Worm (Caenorhabditis elegans): Measurements from ENCODE around the gene C29A12.1.
A peak's percentile ranks its signal among the peaks of the same experiment; 100 is the strongest.

C29A12.1 gene

ce11 chrV:10805934-10806333, 7.4 kb downstream of the C29A12.1 start, which contains the start of gene prp-38:
Gene prp-38 (minus strand): TSS chrV:10806034.
- TF ChIP-seq ztf-11 (tag; optimal IDR thresholded peaks at IDR 0.05) (no peak), nhr-11 (tag; optimal IDR thresholded peaks at IDR 0.05) (no peak), lin-11 (tag; optimal IDR thresholded peaks at IDR 0.05) (no peak), nhr-21 (tag; optimal IDR thresholded peaks at IDR 0.05) (no peak), C34F6.9 (tag; optimal IDR thresholded peaks at IDR 0.05) (no peak), nhr-12 (tag; optimal IDR thresholded peaks at IDR 0.05) (no peak), nhr-77 (tag; optimal IDR thresholded peaks at IDR 0.05) (no peak), ama-1 (optimal IDR thresholded peaks at IDR 0.05) (no peak), alr-1 (tag; optimal IDR thresholded peaks at IDR 0.05) (no peak), F13H6.1 (tag; optimal IDR thresholded peaks at IDR 0.05) (no peak), ZK546.5 (tag; optimal IDR thresholded peaks at IDR 0.05) (no peak), egl-27 (tag; optimal IDR thresholded peaks at IDR 0.05) (no peak)

DNA sequence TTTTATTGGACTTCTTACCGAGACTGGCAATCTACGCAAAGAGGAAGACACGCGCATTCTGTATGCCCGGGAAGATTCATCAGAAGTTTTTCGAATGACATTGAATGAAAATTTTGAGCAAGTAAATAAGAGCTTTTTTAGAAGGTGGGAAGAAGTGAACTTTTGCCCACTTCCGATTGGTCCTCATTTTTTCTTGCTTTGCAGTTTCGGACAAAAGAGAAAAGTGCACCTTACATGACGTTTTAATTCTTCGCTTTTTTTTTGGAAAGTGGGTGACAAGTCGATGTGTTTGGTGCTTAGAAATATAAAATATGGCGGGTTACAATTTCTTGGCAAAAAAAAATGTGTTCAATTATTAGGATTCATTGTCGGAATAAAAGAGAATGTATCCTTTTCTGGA, 8.9 kb downstream of the C29A12.1 start, which contains the start of gene secs-1:
TSS of gene secs-1 (minus strand) at position 101 of the 400 bp plus-strand sequence.
- TF ChIP-seq unc-55 (GFP tag; optimal IDR thresholded peaks at IDR 0.05) (no peak), nhr-77 (tag; optimal IDR thresholded peaks at IDR 0.05) (no peak), ztf-1 (GFP tag; conservative IDR thresholded peaks at IDR 0.05) (no peak), lin-11 (tag; optimal IDR thresholded peaks at IDR 0.05) (no peak), unc-62 (GFP tag; optimal IDR thresholded peaks at IDR 0.05) (no peak), nhr-25 (tag; optimal IDR thresholded peaks at IDR 0.05) (no peak), nhr-6 (tag; optimal IDR thresholded peaks at IDR 0.05) (no peak), C34F6.9 (tag; optimal IDR thresholded peaks at IDR 0.05) (no peak), Y55F3AM.14 (GFP tag; optimal IDR thresholded peaks at IDR 0.05) (no peak)

DNA sequence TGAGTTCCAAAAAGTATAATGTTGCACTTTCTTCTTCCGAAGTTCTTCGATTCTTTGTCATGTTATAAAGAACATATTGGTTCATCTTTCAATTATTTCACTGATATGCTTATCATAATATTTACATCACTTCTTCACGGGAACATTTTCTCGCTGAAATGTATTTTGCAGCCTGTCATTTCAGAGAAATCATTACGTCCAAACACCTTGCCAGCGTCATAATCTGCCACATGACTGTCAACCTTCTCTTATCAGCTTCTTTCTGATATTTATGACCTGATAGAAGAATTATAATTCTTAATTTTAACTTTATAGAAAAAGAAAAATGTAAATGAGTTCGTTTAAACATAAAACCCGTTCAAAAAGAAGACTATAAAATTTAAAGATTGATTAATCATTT, 11.2 kb downstream of the C29A12.1 start:
- no peak for TF ChIP-seq C34F6.9 (tag; optimal IDR thresholded peaks at IDR 0.05)
- TF ChIP-seq F13H6.1 (tag; optimal IDR thresholded peaks at IDR 0.05): peak; percentile 10
- no peak for TF ChIP-seq lin-39 (tag; optimal IDR thresholded peaks at IDR 0.05)
- TF ChIP-seq peb-1 (tag; optimal IDR thresholded peaks at IDR 0.05): no peak
- TF ChIP-seq gmeb-1 (tag; optimal IDR thresholded peaks at IDR 0.05): peak; percentile 1
- peak; percentile 19 for TF ChIP-seq sma-3 (GFP tag; optimal IDR thresholded peaks at IDR 0.05)
- no peak for TF ChIP-seq lin-13 (GFP tag; optimal IDR thresholded peaks at IDR 0.05)
- no peak for TF ChIP-seq egl-27 (tag; optimal IDR thresholded peaks at IDR 0.05)
- TF ChIP-seq fos-1 (tag; optimal IDR thresholded peaks at IDR 0.05): peak; percentile 74
- TF ChIP-seq crh-2 (tag; optimal IDR thresholded peaks at IDR 0.05): peak; percentile 85
- no peak for TF ChIP-seq nhr-10 (tag; optimal IDR thresholded peaks at IDR 0.05)
- no peak for TF ChIP-seq nhr-23 (tag; optimal IDR thresholded peaks at IDR 0.05)
- peak; percentile 85 for TF ChIP-seq sma-9 (GFP tag; optimal IDR thresholded peaks at IDR 0.05)
- TF ChIP-seq sma-9 (tag; optimal IDR thresholded peaks at IDR 0.05): no peak
- TF ChIP-seq mdl-1 (tag; optimal IDR thresholded peaks at IDR 0.05): peak in 1 of 2 experiments; percentile 18

DNA sequence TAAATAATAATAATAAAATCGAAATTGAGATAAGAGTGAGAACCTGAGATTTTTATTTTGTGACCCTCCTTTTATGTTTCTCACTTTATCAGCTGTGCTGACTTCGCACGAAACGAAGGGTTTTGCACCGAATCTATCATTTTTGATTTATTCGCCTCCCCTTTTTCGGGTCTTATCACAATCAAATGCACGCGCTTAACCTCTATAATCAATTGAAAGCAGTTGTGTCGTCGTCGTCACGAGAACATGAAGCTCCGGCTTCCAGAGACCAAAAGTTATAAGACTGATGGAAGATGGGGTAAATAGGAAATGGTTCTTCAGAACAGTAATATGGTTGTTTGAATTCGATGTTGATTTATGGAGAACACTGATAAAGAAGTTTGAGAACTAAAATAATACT, 12.1 kb downstream of the C29A12.1 start, which contains the start of gene D1054.18:
TSS of gene D1054.18 (minus strand) at position 45 of the 400 bp plus-strand sequence.
- TF ChIP-seq unc-62 (GFP tag; optimal IDR thresholded peaks at IDR 0.05) (no peak), F13H6.1 (tag; optimal IDR thresholded peaks at IDR 0.05) (no peak), aly-2 (tag; optimal IDR thresholded peaks at IDR 0.05) (no peak), ztf-1 (GFP tag; conservative IDR thresholded peaks at IDR 0.05) (no peak), R02D3.7 (tag; optimal IDR thresholded peaks at IDR 0.05) (no peak), C34F6.9 (tag; optimal IDR thresholded peaks at IDR 0.05) (no peak), nhr-237 (tag; optimal IDR thresholded peaks at IDR 0.05) (no peak), dmd-4 (tag; optimal IDR thresholded peaks at IDR 0.05) (no peak), alr-1 (tag; optimal IDR thresholded peaks at IDR 0.05) (no peak), mbf-1 (tag; optimal IDR thresholded peaks at IDR 0.05) (no peak), gmeb-1 (tag; optimal IDR thresholded peaks at IDR 0.05) (peak; percentile 45), nhr-12 (tag; optimal IDR thresholded peaks at IDR 0.05) (no peak), nhr-11 (tag; optimal IDR thresholded peaks at IDR 0.05) (no peak), skn-1 (tag; optimal IDR thresholded peaks at IDR 0.05) (peak; percentile 15), nhr-129 (tag; optimal IDR thresholded peaks at IDR 0.05) (no peak), mdl-1 (tag; optimal IDR thresholded peaks at IDR 0.05) (peak in 1 of 2 experiments; percentile 26), nhr-77 (tag; optimal IDR thresholded peaks at IDR 0.05) (no peak), lin-39 (tag; optimal IDR thresholded peaks at IDR 0.05) (no peak), elt-1 (tag; optimal IDR thresholded peaks at IDR 0.05) (no peak), sem-4 (tag; optimal IDR thresholded peaks at IDR 0.05) (no peak), crh-2 (tag; optimal IDR thresholded peaks at IDR 0.05) (peak; percentile 73), elt-3 (tag; optimal IDR thresholded peaks at IDR 0.05) (no peak), ceh-16 (tag; optimal IDR thresholded peaks at IDR 0.05) (no peak), sma-9 (GFP tag; optimal IDR thresholded peaks at IDR 0.05) (peak; percentile 74), sma-9 (tag; optimal IDR thresholded peaks at IDR 0.05) (no peak), sma-3 (GFP tag; optimal IDR thresholded peaks at IDR 0.05) (no peak), peb-1 (tag; optimal IDR thresholded peaks at IDR 0.05) (no peak), egl-27 (tag; optimal IDR thresholded peaks at IDR 0.05) (no peak), fos-1 (tag; optimal IDR thresholded peaks at IDR 0.05) (peak; percentile 70), nhr-6 (tag; optimal IDR thresholded peaks at IDR 0.05) (no peak)
